Worm (Caenorhabditis elegans): ENCODE measurements around the gene C53C11.1.

C53C11.1 gene

DNA sequence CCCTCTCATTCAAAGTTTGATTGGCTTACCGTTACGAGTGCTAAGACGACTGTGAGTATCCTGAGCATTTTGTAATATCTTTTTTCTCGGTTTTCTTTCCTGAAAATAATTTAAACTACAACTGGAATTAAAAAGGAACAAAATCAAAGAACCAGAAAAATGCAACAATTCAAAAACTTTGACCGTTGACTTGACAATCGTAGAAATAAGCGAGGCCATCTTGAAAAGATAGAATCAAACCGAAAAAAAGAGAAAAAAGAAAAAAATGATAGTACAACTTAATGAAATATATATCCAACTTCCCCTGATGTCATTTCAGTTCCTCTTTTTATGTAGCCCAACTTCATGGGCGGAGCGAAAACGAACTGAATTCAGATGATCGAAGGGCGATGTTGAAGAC, 34.0 kb downstream of the C53C11.1 start, which contains the start of gene F10D7.3:
F10D7.3 (minus strand) TSS at position 101 of the 400 bp plus-strand sequence.
- TF ChIP-seq ceh-19 (GFP tag; optimal IDR thresholded peaks at IDR 0.05) = no peak
- TF ChIP-seq lim-6 (tag; optimal IDR thresholded peaks at IDR 0.05) = no peak
- TF ChIP-seq hlh-30 (tag; optimal IDR thresholded peaks at IDR 0.05; ENCODE audit: insufficient read depth) = no peak
- TF ChIP-seq nfya-1 (tag; optimal IDR thresholded peaks at IDR 0.05) = no peak
- TF ChIP-seq madf-2 (tag; optimal IDR thresholded peaks at IDR 0.05) = no peak
- TF ChIP-seq ceh-18 (tag; optimal IDR thresholded peaks at IDR 0.05) = no peak
- TF ChIP-seq C08G9.2 (tag; optimal IDR thresholded peaks at IDR 0.05) = no peak
- TF ChIP-seq C38D4.7 (GFP tag; optimal IDR thresholded peaks at IDR 0.05) = no peak
- TF ChIP-seq pha-4 (tag; optimal IDR thresholded peaks at IDR 0.05) = no peak
- no peak for TF ChIP-seq pha-2 (tag; optimal IDR thresholded peaks at IDR 0.05)
- TF ChIP-seq T23F11.4 (GFP tag; optimal IDR thresholded peaks at IDR 0.05) = no peak
- TF ChIP-seq fax-1 (tag; optimal IDR thresholded peaks at IDR 0.05) = no peak
- TF ChIP-seq unc-42 (tag; optimal IDR thresholded peaks at IDR 0.05) = no peak
- no peak for TF ChIP-seq syd-9 (tag; optimal IDR thresholded peaks at IDR 0.05)
- TF ChIP-seq ets-4 (tag; optimal IDR thresholded peaks at IDR 0.05) = no peak
- no peak for TF ChIP-seq npax-4 (tag; optimal IDR thresholded peaks at IDR 0.05)
- TF ChIP-seq nhr-11 (tag; optimal IDR thresholded peaks at IDR 0.05) = no peak
- no peak for TF ChIP-seq unc-55 (GFP tag; optimal IDR thresholded peaks at IDR 0.05)
- no peak for TF ChIP-seq rnt-1 (tag; optimal IDR thresholded peaks at IDR 0.05)
- TF ChIP-seq hlh-15 (tag; optimal IDR thresholded peaks at IDR 0.05) = no peak

ce11 chrX:17375877-17376276, 35.3 kb downstream of the C53C11.1 start:
- TF ChIP-seq elt-2 (tag; optimal IDR thresholded peaks at IDR 0.05) = peak; percentile 31
- no peak for TF ChIP-seq hlh-6 (tag; optimal IDR thresholded peaks at IDR 0.05)

ce11 chrX:17378996-17379395, 38.4 kb downstream of the C53C11.1 start:
- TF ChIP-seq syd-9 (tag; optimal IDR thresholded peaks at IDR 0.05) = no peak
- TF ChIP-seq sox-2 (GFP tag; IDR thresholded peaks at IDR 0.05) = no peak
- no peak for TF ChIP-seq pat-9 (tag; optimal IDR thresholded peaks at IDR 0.05)
- TF ChIP-seq npax-4 (tag; optimal IDR thresholded peaks at IDR 0.05) = no peak
- TF ChIP-seq ceh-18 (tag; optimal IDR thresholded peaks at IDR 0.05) = no peak
- no peak for TF ChIP-seq nfya-1 (tag; optimal IDR thresholded peaks at IDR 0.05)
- TF ChIP-seq nhr-11 (tag; optimal IDR thresholded peaks at IDR 0.05) = no peak
- TF ChIP-seq ceh-14 (tag; optimal IDR thresholded peaks at IDR 0.05) = no peak
- TF ChIP-seq gmeb-2 (tag; optimal IDR thresholded peaks at IDR 0.05) = no peak
- no peak for TF ChIP-seq madf-2 (tag; optimal IDR thresholded peaks at IDR 0.05)
- TF ChIP-seq pqm-1 (tag; optimal IDR thresholded peaks at IDR 0.05) = no peak
- TF ChIP-seq pros-1 (tag; optimal IDR thresholded peaks at IDR 0.05) = no peak
- TF ChIP-seq ceh-22 (tag; optimal IDR thresholded peaks at IDR 0.05) = no peak

DNA sequence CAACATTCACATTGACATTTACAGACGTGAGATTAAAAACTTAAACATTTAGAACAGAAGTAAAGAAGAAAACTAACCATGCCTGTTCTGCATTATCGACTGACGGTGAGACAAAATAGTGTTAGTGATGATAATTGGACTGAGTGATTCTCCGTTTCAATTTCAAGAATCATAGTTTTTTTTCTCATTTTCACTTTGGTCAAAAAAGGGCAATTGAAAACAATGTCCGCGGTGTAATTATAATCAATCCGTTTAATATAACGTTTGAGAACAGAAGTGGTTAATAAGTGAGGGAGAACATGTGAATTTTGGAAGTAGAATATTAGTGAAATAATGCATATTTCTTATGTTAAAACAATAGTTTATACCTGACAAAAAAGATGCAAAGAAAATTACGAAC, 39.1 kb downstream of the C53C11.1 start, which contains the start of gene F10D7.10:
F10D7.10 (minus strand) TSS at position 101 of the 400 bp plus-strand sequence.
- TF ChIP-seq Y22D7AL.16 (tag; optimal IDR thresholded peaks at IDR 0.05) (no peak), rnt-1 (tag; optimal IDR thresholded peaks at IDR 0.05) (no peak), pag-3 (tag; optimal IDR thresholded peaks at IDR 0.05; ENCODE audit: borderline replicate concordance) (no peak), sox-2 (GFP tag; IDR thresholded peaks at IDR 0.05) (no peak), T23F11.4 (GFP tag; optimal IDR thresholded peaks at IDR 0.05) (no peak), ceh-2 (tag; optimal IDR thresholded peaks at IDR 0.05) (no peak), dve-1 (tag; optimal IDR thresholded peaks at IDR 0.05) (no peak), pat-9 (tag; optimal IDR thresholded peaks at IDR 0.05) (no peak), nhr-232 (tag; optimal IDR thresholded peaks at IDR 0.05) (no peak)

- TF ChIP-seq dve-1 (tag; optimal IDR thresholded peaks at IDR 0.05) (no peak), ceh-6 (GFP tag; optimal IDR thresholded peaks at IDR 0.05) (no peak), ztf-16 (tag; optimal IDR thresholded peaks at IDR 0.05) (no peak), ceh-48 (tag; optimal IDR thresholded peaks at IDR 0.05) (no peak), pros-1 (tag; optimal IDR thresholded peaks at IDR 0.05) (no peak), F13H6.1 (tag; optimal IDR thresholded peaks at IDR 0.05) (no peak), T23F11.4 (GFP tag; optimal IDR thresholded peaks at IDR 0.05) (no peak), che-1 (tag; optimal IDR thresholded peaks at IDR 0.05) (no peak), lim-6 (tag; optimal IDR thresholded peaks at IDR 0.05) (no peak), odd-2 (tag; optimal IDR thresholded peaks at IDR 0.05) (no peak)
Measured at ce11 chrX:17381975-17382374, 41.4 kb downstream of the C53C11.1 start, which contains the start of gene F10D7.4. Gene F10D7.4, minus strand, starts transcription at chrX:17382075.

Data from whole organism, late embryonic.